Worm (Caenorhabditis elegans): Measurements from ENCODE around the gene nlp-21.

Gene nlp-21

ce11 chrIII:11371236-11371635 lies 21.8 kb downstream of the nlp-21 start (continued):
- TF ChIP-seq pqm-1 (tag; optimal IDR thresholded peaks at IDR 0.05) = no peak
- peak; percentile 49 for TF ChIP-seq fos-1 (tag; optimal IDR thresholded peaks at IDR 0.05)
- peak; percentile 42 to 64 for TF ChIP-seq lsy-2 (tag; optimal IDR thresholded peaks at IDR 0.05)
- peak; percentile 52 for TF ChIP-seq nhr-85 (tag)
- 0 out of 2 replicates have a peak, but pooled peaks have one; percentile 20 for TF ChIP-seq unc-98 (GFP tag; IDR thresholded peaks at IDR 0.05)
- peak; percentile 27 for TF ChIP-seq F16B12.6 (tag; optimal IDR thresholded peaks at IDR 0.05)
- no peak for TF ChIP-seq ceh-63 (GFP tag; optimal IDR thresholded peaks at IDR 0.05)
- peak in 1 of 2 experiments; percentile 41 for TF ChIP-seq mdl-1 (tag; optimal IDR thresholded peaks at IDR 0.05)
- peak; percentile 32 for TF ChIP-seq pax-3 (tag; optimal IDR thresholded peaks at IDR 0.05)
- no peak for TF ChIP-seq nhr-76 (tag; optimal IDR thresholded peaks at IDR 0.05)
- TF ChIP-seq C34B4.2 (tag; optimal IDR thresholded peaks at IDR 0.05) = no peak
- TF ChIP-seq nhr-237 (tag; optimal IDR thresholded peaks at IDR 0.05) = no peak
- TF ChIP-seq fkh-4 (tag; optimal IDR thresholded peaks at IDR 0.05; ENCODE audit: borderline replicate concordance) = no peak
- TF ChIP-seq dsc-1 (tag; optimal IDR thresholded peaks at IDR 0.05) = peak; percentile 65
- peak; percentile 55 for TF ChIP-seq lin-14 (GFP tag; optimal IDR thresholded peaks at IDR 0.05)
- no peak for TF ChIP-seq sox-4 (tag; optimal IDR thresholded peaks at IDR 0.05)
- TF ChIP-seq efl-1 (optimal IDR thresholded peaks at IDR 0.05) = peak; percentile 45 to 61
- peak; percentile 59 to 88 for TF ChIP-seq efl-1 (GFP tag; optimal IDR thresholded peaks at IDR 0.05 in 1 of 2)
- no peak for TF ChIP-seq unc-30 (tag; optimal IDR thresholded peaks at IDR 0.05)
- no peak for TF ChIP-seq grh-1 (GFP tag; IDR thresholded peaks at IDR 0.05)
- peak; percentile 65 for TF ChIP-seq nhr-20 (tag; optimal IDR thresholded peaks at IDR 0.05)
- peak; percentile 64 for TF ChIP-seq tbx-2 (tag; optimal IDR thresholded peaks at IDR 0.05)
- TF ChIP-seq nhr-77 (tag; optimal IDR thresholded peaks at IDR 0.05) = peak; percentile 34
- TF ChIP-seq dpl-1 (GFP tag; optimal IDR thresholded peaks at IDR 0.05) = peak; percentile 8 to 62 (median 49)
- no peak for TF ChIP-seq aly-2 (tag; optimal IDR thresholded peaks at IDR 0.05)
- TF ChIP-seq fkh-10 (GFP tag; optimal IDR thresholded peaks at IDR 0.05) = no peak
- peak; percentile 57 for TF ChIP-seq nhr-90 (tag; optimal IDR thresholded peaks at IDR 0.05; ENCODE audit: poor library complexity)
- TF ChIP-seq lin-35 (GFP tag; optimal IDR thresholded peaks at IDR 0.05) = peak; percentile 58 to 73
- no peak for TF ChIP-seq alr-1 (tag; optimal IDR thresholded peaks at IDR 0.05; ENCODE audit: borderline replicate concordance)
- TF ChIP-seq ceh-82 (tag; optimal IDR thresholded peaks at IDR 0.05) = peak; percentile 41 to 82 (median 49)
- TF ChIP-seq unc-86 (tag; optimal IDR thresholded peaks at IDR 0.05) = peak; percentile 46
- peak; percentile 69 for TF ChIP-seq lin-13 (GFP tag; optimal IDR thresholded peaks at IDR 0.05)
- TF ChIP-seq ceh-88 (GFP tag; IDR thresholded peaks at IDR 0.05) = no peak
- TF ChIP-seq Y116A8C.19 (tag; optimal IDR thresholded peaks at IDR 0.05; ENCODE audit: borderline replicate concordance) = no peak
- no peak for TF ChIP-seq nhr-84 (tag; optimal IDR thresholded peaks at IDR 0.05)
- TF ChIP-seq ama-1 (optimal IDR thresholded peaks at IDR 0.05) = no peak
- no peak for TF ChIP-seq ztf-4 (tag; optimal IDR thresholded peaks at IDR 0.05)
- TF ChIP-seq xbp-1 (tag; optimal IDR thresholded peaks at IDR 0.05) = peak; percentile 62
- no peak for TF ChIP-seq lir-3 (tag; optimal IDR thresholded peaks at IDR 0.05; ENCODE audit: poor library complexity)
- TF ChIP-seq nhr-12 (tag; optimal IDR thresholded peaks at IDR 0.05) = no peak
- TF ChIP-seq ceh-90 (tag; optimal IDR thresholded peaks at IDR 0.05) = no peak
- peak; percentile 50 for TF ChIP-seq snpc-4 (tag; optimal IDR thresholded peaks at IDR 0.05)
- no peak for TF ChIP-seq nhr-71 (tag; optimal IDR thresholded peaks at IDR 0.05)
- TF ChIP-seq tlp-1 (tag; optimal IDR thresholded peaks at IDR 0.05) = no peak

ce11 chrIII:11366467-11366866 lies 26.6 kb downstream of the nlp-21 start, which contains the start of gene T28D6.3:
T28D6.3 (plus strand) TSS chrIII:11366767.
- TF ChIP-seq unc-98 (GFP tag; IDR thresholded peaks at IDR 0.05) = no peak
- peak in 1 of 6 experiments; percentile 1 for TF ChIP-seq elt-3 (tag; optimal IDR thresholded peaks at IDR 0.05)

Data from whole organism, L1 larva.